Worm (Caenorhabditis elegans) whole organism, L3 larva: ENCODE data around the gene srh-47.
"Not testable (repeated sequence)": the region's sequence is repeated elsewhere in the genome, so short reads cannot be mapped to it uniquely, and the experiment has no call there.

Experiments
- R02D3.7 ChIP-seq: fragments of 150-350 bp; optimal IDR thresholded peaks from 2 replicates; lab custom pipeline; 2014; ENCODE audit warnings: missing biosample characterization, missing genetic modification characterization
- ZK546.5 ChIP-seq: sonication (generic microtip); optimal IDR thresholded peaks from 2 replicates; lab custom pipeline; 2017; ENCODE audit warnings: missing biosample characterization, missing genetic modification characterization
- aly-2 ChIP-seq: fragments of 150-350 bp; optimal IDR thresholded peaks from 2 replicates; lab custom pipeline; 2014; ENCODE audit warnings: missing biosample characterization, missing genetic modification characterization
- ama-1 ChIP-seq: fragments of 150-350 bp; optimal IDR thresholded peaks from 2 replicates; lab custom pipeline; 2018
- ceh-16 ChIP-seq: sonication (generic microtip); optimal IDR thresholded peaks from 2 replicates; lab custom pipeline; 2017; ENCODE audit warnings: missing biosample characterization, missing genetic modification characterization
- ceh-28 ChIP-seq: fragments of 150-350 bp; optimal IDR thresholded peaks from 2 replicates; lab custom pipeline; 2014; ENCODE audit warnings: missing biosample characterization, missing genetic modification reagents, missing genetic modification characterization
- ceh-82 ChIP-seq: fragments of 150-350 bp; optimal IDR thresholded peaks from 2 replicates; lab custom pipeline; 2014; ENCODE audit warnings: missing biosample characterization, missing genetic modification characterization
- ceh-9 ChIP-seq: sonication (generic microtip); optimal IDR thresholded peaks from 2 replicates; lab custom pipeline; 2018; ENCODE audit warnings: missing biosample characterization, missing genetic modification characterization
- daf-12 ChIP-seq: fragments of 150-350 bp; optimal IDR thresholded peaks from 2 replicates; lab custom pipeline; 2014; ENCODE audit warnings: missing biosample characterization, missing genetic modification reagents, missing genetic modification characterization
- egl-27 ChIP-seq: sonication (generic microtip); optimal IDR thresholded peaks from 4 replicates; lab custom pipeline; 2017; ENCODE audit warnings: missing biosample characterization, missing genetic modification reagents, missing genetic modification characterization
- egl-5 ChIP-seq: fragments of 150-350 bp; optimal IDR thresholded peaks from 2 replicates; lab custom pipeline; 2017; ENCODE audit warnings: missing biosample characterization, missing genetic modification reagents, missing genetic modification characterization, inconsistent platforms
- elt-1 ChIP-seq: fragments of 150-350 bp; optimal IDR thresholded peaks from 2 replicates; lab custom pipeline; 2014; ENCODE audit warnings: missing biosample characterization, missing genetic modification characterization
- elt-3 ChIP-seq, 3 experiments: fragments of 150-350 bp in 1 of 3; sonication (generic microtip) in 2 of 3; optimal IDR thresholded peaks; 2 replicates in 2 of 3; 4 replicates in 1 of 3; lab custom pipeline; 2014 to 2017; ENCODE audit warnings: missing biosample characterization in 3 of 3, missing genetic modification characterization in 3 of 3
- eor-1 ChIP-seq, 2 experiments: fragments of 150-350 bp; optimal IDR thresholded peaks; 2 replicates each; lab custom pipeline; 2014 to 2018; ENCODE audit warnings: missing biosample characterization in 2 of 2, missing genetic modification characterization in 2 of 2
- fkh-10 ChIP-seq: sonication (generic microtip); optimal IDR thresholded peaks from 2 replicates; lab custom pipeline; 2017; ENCODE audit warnings: missing biosample characterization, missing genetic modification reagents, missing genetic modification characterization
- fkh-2 ChIP-seq: fragments of 150-350 bp; optimal IDR thresholded peaks from 2 replicates; lab custom pipeline; 2014; ENCODE audit warnings: missing biosample characterization, missing genetic modification reagents, missing genetic modification characterization
- fos-1 ChIP-seq: fragments of 150-350 bp; optimal IDR thresholded peaks from 2 replicates; lab custom pipeline; 2014; ENCODE audit warnings: missing biosample characterization, missing genetic modification characterization
- hmg-11 ChIP-seq: sonication (generic microtip); optimal IDR thresholded peaks from 2 replicates; lab custom pipeline; 2016; ENCODE audit warnings: missing genetic modification characterization, missing compliant biosample characterization
- jun-1 ChIP-seq: fragments of 150-350 bp; optimal IDR thresholded peaks from 2 replicates; lab custom pipeline; 2014; ENCODE audit warnings: missing biosample characterization, missing genetic modification reagents, missing genetic modification characterization
- lin-15B ChIP-seq: fragments of 150-350 bp; optimal IDR thresholded peaks from 2 replicates; lab custom pipeline; 2014; ENCODE audit warnings: missing biosample characterization, missing genetic modification characterization
- lin-39 ChIP-seq: fragments of 150-350 bp; optimal IDR thresholded peaks from 2 replicates; lab custom pipeline; 2018; ENCODE audit warnings: missing biosample characterization, missing genetic modification reagents, missing genetic modification characterization
- lsy-12 ChIP-seq: sonication (generic microtip); optimal IDR thresholded peaks from 2 replicates; lab custom pipeline; 2016; ENCODE audit warnings: mild to moderate bottlenecking, missing genetic modification characterization, missing compliant biosample characterization
- nfya-1 ChIP-seq: sonication (generic microtip); optimal IDR thresholded peaks from 2 replicates; lab custom pipeline; 2017; ENCODE audit warnings: missing genetic modification characterization, mild to moderate bottlenecking, missing compliant biosample characterization, antibody characterized with exemption, moderate library complexity; ENCODE audit not compliant: insufficient read depth
- nhr-11 ChIP-seq: fragments of 150-350 bp; optimal IDR thresholded peaks from 2 replicates; lab custom pipeline; 2014; ENCODE audit warnings: missing biosample characterization, missing genetic modification characterization
- nhr-23 ChIP-seq: fragments of 150-350 bp; optimal IDR thresholded peaks from 2 replicates; lab custom pipeline; 2014; ENCODE audit warnings: missing biosample characterization, missing genetic modification reagents, missing genetic modification characterization
- nhr-237 ChIP-seq: fragments of 150-350 bp; optimal IDR thresholded peaks from 2 replicates; lab custom pipeline; 2014; ENCODE audit warnings: missing biosample characterization, missing genetic modification characterization
- nhr-25 ChIP-seq: sonication (generic microtip); optimal IDR thresholded peaks from 2 replicates; lab custom pipeline; 2017; ENCODE audit warnings: missing biosample characterization, missing genetic modification characterization
- nhr-28 ChIP-seq: fragments of 150-350 bp; optimal IDR thresholded peaks from 2 replicates; lab custom pipeline; 2014; ENCODE audit warnings: missing biosample characterization, missing genetic modification characterization
- nhr-43 ChIP-seq: sonication (generic microtip); optimal IDR thresholded peaks from 2 replicates; lab custom pipeline; 2016; ENCODE audit warnings: mild to moderate bottlenecking, missing genetic modification characterization, missing compliant biosample characterization; ENCODE audit not compliant: poor library complexity, severe bottlenecking
- nhr-67 ChIP-seq: fragments of 150-350 bp; optimal IDR thresholded peaks from 2 replicates; lab custom pipeline; 2014; ENCODE audit warnings: missing biosample characterization, missing genetic modification characterization
- nhr-76 ChIP-seq: fragments of 150-350 bp; sonication (generic microtip); optimal IDR thresholded peaks from 5 replicates; lab custom pipeline; 2014; ENCODE audit warnings: missing biosample characterization, missing genetic modification characterization
- nhr-77 ChIP-seq: fragments of 150-350 bp; optimal IDR thresholded peaks from 2 replicates; lab custom pipeline; 2014; ENCODE audit warnings: missing biosample characterization, missing genetic modification characterization
- pha-4 ChIP-seq: fragments of 150-350 bp; optimal IDR thresholded peaks from 2 replicates; lab custom pipeline; 2014; ENCODE audit warnings: missing biosample characterization, missing genetic modification reagents, missing genetic modification characterization
- pqm-1 ChIP-seq: fragments of 150-350 bp; optimal IDR thresholded peaks from 2 replicates; lab custom pipeline; 2017; ENCODE audit warnings: missing biosample characterization, missing genetic modification characterization, inconsistent platforms
- sea-2 ChIP-seq: fragments of 150-350 bp; sonication (generic microtip); optimal IDR thresholded peaks from 4 replicates; lab custom pipeline; 2014; ENCODE audit warnings: missing biosample characterization, missing genetic modification reagents, missing genetic modification characterization
- skn-1 ChIP-seq: fragments of 150-350 bp; optimal IDR thresholded peaks from 2 replicates; lab custom pipeline; 2014; ENCODE audit warnings: missing biosample characterization, missing genetic modification characterization
- snpc-4 ChIP-seq: fragments of 150-350 bp; optimal IDR thresholded peaks from 2 replicates; lab custom pipeline; 2014; ENCODE audit warnings: missing biosample characterization, missing genetic modification characterization
- tbx-2 ChIP-seq: sonication (generic microtip); optimal IDR thresholded peaks from 2 replicates; lab custom pipeline; 2016; ENCODE audit warnings: mild to moderate bottlenecking, missing genetic modification characterization, missing compliant biosample characterization
- unc-39 ChIP-seq: sonication (generic microtip); optimal IDR thresholded peaks from 4 replicates; lab custom pipeline; 2017; ENCODE audit warnings: missing biosample characterization, missing genetic modification characterization
- unc-62 ChIP-seq: fragments of 150-350 bp; sonication (generic microtip); optimal IDR thresholded peaks from 4 replicates; lab custom pipeline; 2014; ENCODE audit warnings: missing biosample characterization, missing genetic modification reagents, missing genetic modification characterization
- zag-1 ChIP-seq: fragments of 150-350 bp; optimal IDR thresholded peaks from 2 replicates; lab custom pipeline; 2014; ENCODE audit warnings: missing biosample characterization, missing genetic modification characterization
- ztf-4 ChIP-seq: fragments of 150-350 bp; optimal IDR thresholded peaks from 2 replicates; lab custom pipeline; 2014; ENCODE audit warnings: missing biosample characterization, missing genetic modification characterization

srh-47 gene

DNA sequence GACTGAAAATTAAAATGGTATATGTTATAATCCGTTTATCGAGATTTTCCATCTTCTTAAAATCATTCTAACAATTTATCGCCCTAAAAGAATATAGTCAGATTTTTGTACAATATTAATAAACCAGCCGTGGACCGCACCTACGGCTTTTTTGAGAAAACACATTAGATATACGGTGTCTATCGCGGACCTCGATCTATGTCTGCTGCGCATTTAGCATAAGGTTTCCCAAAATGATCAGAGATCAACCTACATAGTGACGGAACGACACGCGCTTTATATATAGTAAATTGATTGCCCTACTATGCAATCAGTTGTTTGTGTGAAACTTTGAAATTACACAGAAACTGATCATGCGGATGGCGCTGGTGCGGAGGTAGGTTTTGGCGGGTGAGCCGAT, 7.8 kb downstream of the srh-47 start:
- TF ChIP-seq elt-1 (tag; lab: Kevin White, UChicago) = no peak

DNA sequence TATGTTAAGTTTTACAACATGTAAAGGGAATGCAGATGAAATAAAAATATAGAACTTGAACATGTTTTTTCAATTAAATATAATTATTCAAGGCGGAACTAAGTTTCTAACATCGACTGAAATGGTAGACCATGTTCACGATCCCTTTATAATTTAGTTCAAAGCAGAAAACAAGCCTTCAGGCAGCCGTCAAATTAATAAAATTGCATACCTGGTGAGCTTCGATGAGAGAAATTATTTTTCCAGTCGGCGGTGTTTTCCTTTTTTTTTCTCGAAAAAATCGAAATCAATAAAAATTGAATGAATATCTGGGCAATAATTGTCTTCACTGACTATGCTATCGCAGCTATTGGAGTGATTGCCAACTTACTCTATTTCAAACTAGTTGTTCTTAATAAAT, 9.6 kb downstream of the srh-47 start, which contains the start of gene C03E10.1:
Gene C03E10.1 (plus strand): TSS at position 301 of the 400 bp plus-strand sequence.
- TF ChIP-seq fkh-10 (GFP tag; lab: Kevin White, UChicago) = no peak
- no peak for TF ChIP-seq lin-39 (tag; lab: Kevin White, UChicago)
- TF ChIP-seq nfya-1 (tag; lab: Kevin White, UChicago) = no peak
- TF ChIP-seq egl-5 (tag; lab: Kevin White, UChicago) = no peak
- no peak for TF ChIP-seq nhr-23 (tag; lab: Kevin White, UChicago)

DNA sequence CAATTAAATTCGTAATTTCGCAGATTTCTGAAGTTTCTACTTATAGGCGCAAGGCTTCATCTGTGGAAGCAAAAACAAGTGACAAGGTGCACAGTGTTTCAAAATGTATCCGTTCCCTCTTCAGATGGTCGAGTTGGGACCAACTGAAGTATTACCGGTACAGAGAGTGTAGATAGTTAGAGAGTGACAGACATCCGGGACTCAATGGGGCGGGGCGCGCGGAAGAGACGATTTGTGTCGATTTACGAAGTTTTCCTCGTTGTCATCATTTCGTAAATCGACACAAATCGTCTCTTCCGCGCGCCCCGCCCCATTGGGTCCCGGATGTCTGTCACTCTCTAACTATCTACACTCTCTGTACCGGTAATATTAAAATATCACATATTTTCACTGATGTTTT, 14.3 kb downstream of the srh-47 start, which contains the start of gene C03E10.3:
Gene C03E10.3 (plus strand): TSS at position 301 of the 400 bp plus-strand sequence.
- not testable (repeated sequence) for TF ChIP-seq ceh-82; aly-2 (tag; lab: Kevin White, UChicago); nhr-11 (tag; lab: Kevin White, UChicago)

DNA sequence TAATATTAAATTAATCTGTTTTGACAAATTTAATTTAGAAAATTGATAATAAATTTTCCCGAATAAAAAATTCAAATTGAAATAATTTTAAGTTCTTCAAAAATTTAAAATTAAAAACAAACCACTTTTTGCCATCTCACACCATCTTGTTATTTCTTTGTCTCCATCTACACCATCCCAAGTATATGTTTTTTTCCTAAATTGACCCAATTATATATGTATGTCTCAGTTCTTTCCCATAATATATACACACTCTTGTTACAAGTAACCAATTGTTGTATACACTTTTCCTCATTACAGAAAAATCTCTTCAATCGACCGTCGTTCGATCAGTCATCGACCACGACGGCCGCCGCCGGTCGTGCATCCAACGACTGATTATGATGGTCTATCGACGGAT, 18.2 kb downstream of the srh-47 start, which contains the start of gene gly-20:
Gene gly-20 (plus strand): TSS at position 301 of the 400 bp plus-strand sequence.
- TF ChIP-seq nhr-77 (tag; lab: Kevin White, UChicago) (no peak), fos-1 (no peak), eor-1 (tag; optimal IDR thresholded peaks at IDR 0.05; lab: Kevin White, UChicago) (no peak)
- TF ChIP-seq, all 47 proteins: peak for 0

DNA sequence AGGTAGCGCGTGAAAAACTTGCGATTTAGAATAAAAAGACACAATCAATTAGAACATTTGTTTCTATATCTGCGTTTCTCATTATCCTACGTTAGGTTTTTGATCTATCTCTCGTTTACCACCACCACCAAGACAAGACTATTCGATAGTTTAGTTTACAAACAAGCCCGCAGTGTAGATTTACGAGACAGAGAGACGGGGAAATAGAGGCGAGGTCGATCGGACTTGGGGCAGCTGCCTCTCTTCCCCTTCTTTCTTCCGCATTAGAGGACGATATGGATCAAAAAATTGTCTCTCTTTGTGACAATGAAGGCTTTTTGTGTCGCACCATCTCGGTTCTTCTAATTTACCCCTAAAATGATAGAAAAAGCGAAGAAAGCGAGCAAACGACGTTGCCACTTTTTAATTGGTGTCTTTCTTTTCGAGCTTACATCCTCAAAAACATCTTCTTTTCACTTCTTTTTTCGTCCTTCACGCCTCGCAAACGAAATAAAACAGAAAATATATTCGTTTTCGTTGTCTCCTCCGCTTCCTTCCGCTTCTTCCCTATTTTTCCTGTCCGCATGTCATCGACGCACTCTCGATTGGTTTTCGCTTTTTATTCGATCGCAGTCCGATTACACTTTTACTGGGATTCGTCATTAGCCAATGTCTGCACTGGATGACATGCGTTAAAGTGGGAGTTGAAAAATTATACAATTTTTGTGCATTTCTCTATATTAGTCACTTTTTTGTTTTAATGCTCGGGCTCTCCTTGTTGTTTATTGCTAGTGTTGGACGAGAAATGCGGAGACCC, 18.8 kb downstream of the srh-47 start:
- TF ChIP-seq eor-1 (tag; optimal IDR thresholded peaks at IDR 0.05; lab: Kevin White, UChicago) = no peak
- no peak for TF ChIP-seq skn-1 (tag; lab: Kevin White, UChicago)
- no peak for TF ChIP-seq nfya-1 (tag; lab: Kevin White, UChicago)
- no peak for TF ChIP-seq elt-3 (tag; optimal IDR thresholded peaks at IDR 0.05; lab: Kevin White, UChicago)
- no peak for TF ChIP-seq ZK546.5
- TF ChIP-seq pha-4 = peak; percentile 39
- TF ChIP-seq ztf-4 (tag; lab: Kevin White, UChicago) = no peak
- TF ChIP-seq fkh-10 (GFP tag; lab: Kevin White, UChicago) = no peak
- TF ChIP-seq nhr-77 (tag; lab: Kevin White, UChicago) = no peak
- TF ChIP-seq R02D3.7 (tag; lab: Kevin White, UChicago) = peak; percentile 28
- no peak for TF ChIP-seq unc-62
- no peak for TF ChIP-seq zag-1 (tag; lab: Kevin White, UChicago)
- TF ChIP-seq ceh-16 (tag; lab: Kevin White, UChicago) = no peak
- no peak for TF ChIP-seq unc-39 (tag; lab: Kevin White, UChicago)
- TF ChIP-seq lin-15B (tag; lab: Kevin White, UChicago) = no peak
- TF ChIP-seq nhr-237 (tag; lab: Kevin White, UChicago) = no peak
- TF ChIP-seq lsy-12 = no peak
- no peak for TF ChIP-seq daf-12 (tag; lab: Kevin White, UChicago)
- TF ChIP-seq hmg-11 (tag; lab: Kevin White, UChicago) = peak; percentile 20
- no peak for TF ChIP-seq pqm-1 (tag; lab: Kevin White, UChicago)
- peak; percentile 49 for TF ChIP-seq ceh-28 (tag; lab: Kevin White, UChicago)
- TF ChIP-seq nhr-43 (tag; lab: Kevin White, UChicago) = no peak
- TF ChIP-seq nhr-28 = no peak
- TF ChIP-seq elt-1 (tag; lab: Kevin White, UChicago) = no peak
- TF ChIP-seq nhr-25 (tag; lab: Kevin White, UChicago) = peak; percentile 45
- no peak for TF ChIP-seq egl-27 (tag; lab: Kevin White, UChicago)
- no peak for TF ChIP-seq fos-1
- TF ChIP-seq tbx-2 (tag; lab: Kevin White, UChicago) = no peak
- TF ChIP-seq nhr-11 (tag; lab: Kevin White, UChicago) = no peak
- TF ChIP-seq nhr-76 (tag; lab: Kevin White, UChicago) = no peak
- TF ChIP-seq fkh-2 (tag; lab: Kevin White, UChicago) = no peak
- no peak for TF ChIP-seq sea-2
- TF ChIP-seq aly-2 (tag; lab: Kevin White, UChicago) = no peak
- TF ChIP-seq egl-5 (tag; lab: Kevin White, UChicago) = no peak
- no peak for TF ChIP-seq jun-1
- no peak for TF ChIP-seq nhr-67 (tag; lab: Kevin White, UChicago)
- TF ChIP-seq snpc-4 (tag; lab: Kevin White, UChicago) = no peak
- no peak for TF ChIP-seq ceh-9
- TF ChIP-seq lin-39 (tag; lab: Kevin White, UChicago) = no peak
- TF ChIP-seq nhr-23 (tag; lab: Kevin White, UChicago) = peak; percentile 33
- no peak for TF ChIP-seq ama-1 (lab: Kevin White, UChicago)
- TF ChIP-seq, all 47 proteins: peak for 6
